Fruit fly (Drosophila melanogaster) whole organism, adult: ENCODE data around the gene CG4594.
A peak's percentile ranks its signal among the peaks of the same experiment; 100 is the strongest.

Experiments used
- CG11617 ChIP-seq: fragments of 200-800 bp; sonication (Bioruptor generic); optimal IDR thresholded peaks from 2 replicates; lab custom pipeline; 2017; ENCODE audit warnings: mild to moderate bottlenecking, missing biosample characterization, missing genetic modification reagents, missing genetic modification characterization
- CG12768 ChIP-seq: fragments of 200-800 bp; sonication (Bioruptor generic); optimal IDR thresholded peaks from 2 replicates; lab custom pipeline; 2017; ENCODE audit warnings: missing biosample characterization, missing genetic modification characterization, mild to moderate bottlenecking, moderate library complexity, missing genetic modification reagents
- CG14711 ChIP-seq: fragments of 200-800 bp; sonication (Bioruptor generic); optimal IDR thresholded peaks from 2 replicates; lab custom pipeline; 2018; ENCODE audit warnings: missing biosample characterization, mild to moderate bottlenecking, missing genetic modification characterization, moderate library complexity
- CG1620 ChIP-seq: fragments of 200-800 bp; sonication (Bioruptor generic); optimal IDR thresholded peaks from 2 replicates; lab custom pipeline; 2016; ENCODE audit warnings: missing biosample characterization, missing genetic modification characterization
- CG33017 ChIP-seq: fragments of 200-800 bp; sonication (Bioruptor generic); optimal IDR thresholded peaks from 2 replicates; lab custom pipeline; 2018; ENCODE audit warnings: missing biosample characterization, mild to moderate bottlenecking, missing genetic modification characterization, moderate library complexity
- CG5204 ChIP-seq: fragments of 200-800 bp; sonication (Bioruptor generic); optimal IDR thresholded peaks from 2 replicates; lab custom pipeline; 2016; ENCODE audit warnings: missing biosample characterization, missing genetic modification characterization
- CG7045 ChIP-seq: fragments of 200-800 bp; sonication (Bioruptor generic); optimal IDR thresholded peaks from 2 replicates; lab custom pipeline; 2017; ENCODE audit warnings: missing biosample characterization, mild to moderate bottlenecking, missing genetic modification characterization
- CG7101 ChIP-seq: fragments of 200-800 bp; sonication (Bioruptor generic); optimal IDR thresholded peaks from 2 replicates; lab custom pipeline; 2018; ENCODE audit warnings: missing biosample characterization, mild to moderate bottlenecking, missing genetic modification characterization, moderate library complexity
- Clk ChIP-seq: fragments of 200-800 bp; sonication (Bioruptor generic); optimal IDR thresholded peaks from 2 replicates; lab custom pipeline; 2017; ENCODE audit warnings: missing biosample characterization, missing genetic modification characterization
- Crg-1 ChIP-seq: fragments of 200-800 bp; sonication (Bioruptor generic); optimal IDR thresholded peaks from 2 replicates; lab custom pipeline; 2016; ENCODE audit warnings: missing biosample characterization, missing genetic modification characterization
- Hr96 ChIP-seq: fragments of 200-800 bp; sonication (Bioruptor generic); optimal IDR thresholded peaks from 2 replicates; lab custom pipeline; 2016; ENCODE audit warnings: missing biosample characterization, missing genetic modification characterization
- Mnt ChIP-seq: fragments of 200-800 bp; sonication (Bioruptor generic); optimal IDR thresholded peaks from 2 replicates; lab custom pipeline; 2016; ENCODE audit warnings: missing biosample characterization, mild to moderate bottlenecking, missing genetic modification characterization
- bab1 ChIP-seq: fragments of 200-800 bp; sonication (Bioruptor generic); optimal IDR thresholded peaks from 3 replicates; lab custom pipeline; 2019; ENCODE audit warnings: missing biosample characterization, mild to moderate bottlenecking, missing genetic modification characterization, moderate library complexity
- cic ChIP-seq: fragments of 200-800 bp; sonication (Bioruptor generic); optimal IDR thresholded peaks from 2 replicates; lab custom pipeline; 2017; ENCODE audit warnings: missing biosample characterization, mild to moderate bottlenecking, missing genetic modification characterization, moderate library complexity
- cnc ChIP-seq, 2 experiments: fragments of >200 bp; optimal IDR thresholded peaks; 2 replicates each; lab custom pipeline; 2017
- kay ChIP-seq: fragments of 200-800 bp; sonication (Bioruptor generic); peaks from one replicate; lab custom pipeline; 2016; ENCODE audit warnings: missing biosample characterization, missing genetic modification characterization, borderline replicate concordance
- ovo ChIP-seq: fragments of 200-800 bp; sonication (Bioruptor generic); optimal IDR thresholded peaks from 2 replicates; lab custom pipeline; 2016; ENCODE audit warnings: missing biosample characterization, missing genetic modification characterization
- pad ChIP-seq: fragments of 200-800 bp; sonication (Bioruptor generic); optimal IDR thresholded peaks from 3 replicates; lab custom pipeline; 2017; ENCODE audit warnings: missing biosample characterization, missing genetic modification characterization, mild to moderate bottlenecking, moderate library complexity, missing genetic modification reagents
- tj ChIP-seq: fragments of 200-800 bp; sonication (Bioruptor generic); optimal IDR thresholded peaks from 3 replicates; lab custom pipeline; 2017; ENCODE audit warnings: missing biosample characterization, mild to moderate bottlenecking, missing genetic modification characterization, moderate library complexity
- toe ChIP-seq: fragments of 200-800 bp; sonication (Bioruptor generic); optimal IDR thresholded peaks from 2 replicates; lab custom pipeline; 2016; ENCODE audit warnings: missing biosample characterization, missing genetic modification characterization

Gene CG4594

DNA sequence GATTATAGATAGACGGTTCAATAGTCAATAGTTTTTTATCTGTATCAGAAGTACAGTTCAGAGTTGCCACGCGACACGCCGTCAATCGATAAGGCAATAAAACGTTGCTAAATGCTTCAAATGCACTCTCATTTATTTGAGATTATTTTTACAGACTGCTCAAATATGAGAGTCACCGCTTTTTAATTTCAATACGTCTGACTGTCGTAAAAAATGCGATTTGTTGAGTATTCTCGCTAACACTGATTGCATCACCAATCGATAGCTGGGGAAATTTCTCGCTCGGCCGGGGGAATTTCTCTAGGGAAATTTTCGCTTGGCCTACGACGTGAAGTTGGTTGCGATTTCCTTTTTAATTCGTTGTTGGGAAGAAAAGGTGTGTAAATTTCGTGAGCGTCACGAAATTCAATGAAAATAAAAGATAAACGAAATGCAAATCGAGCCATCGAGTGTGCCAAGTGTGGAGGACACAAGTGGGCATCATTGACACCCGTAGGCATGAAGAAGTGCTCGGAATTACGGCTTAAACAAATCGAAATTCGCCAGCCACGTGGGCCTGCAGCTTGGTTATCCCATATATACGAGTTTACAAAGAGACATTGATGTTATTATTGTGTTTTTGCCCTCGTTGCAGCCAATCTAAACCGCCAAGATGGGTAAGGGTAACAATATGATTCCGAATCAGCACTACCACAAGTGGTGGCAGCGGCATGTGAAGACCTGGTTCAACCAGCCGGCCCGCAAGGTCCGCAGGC, 47.2 kb downstream of the CG4594 start, which contains the start of the genes Dref and RpL13:
TSS of gene Dref (minus strand) at position 247 of the 755 bp plus-strand sequence.
TSS of gene RpL13 (plus strand) at position 331 of the 755 bp plus-strand sequence.
- TF ChIP-seq CG33017 (tag; lab: Kevin White, UChicago): peak; percentile 91
- peak; percentile 99 for TF ChIP-seq CG14711 (tag; lab: Kevin White, UChicago)
- TF ChIP-seq bab1 (GFP tag; lab: Kevin White, UChicago): peak; percentile 94
- peak; percentile 96 for TF ChIP-seq Hr96 (GFP tag; lab: Kevin White, UChicago)
- peak; percentile 95 for TF ChIP-seq CG7101 (tag; lab: Kevin White, UChicago)
- TF ChIP-seq CG1620: peak; percentile 84
- TF ChIP-seq toe (GFP tag; lab: Kevin White, UChicago): peak; percentile 92
- no peak for TF ChIP-seq kay (GFP tag; lab: Kevin White, UChicago)
- TF ChIP-seq pad (GFP tag; lab: Kevin White, UChicago): peak; percentile 82
- peak; percentile 80 for TF ChIP-seq cic
- TF ChIP-seq ovo: peak; percentile 92
- TF ChIP-seq CG12768 (GFP tag; lab: Kevin White, UChicago): peak; percentile 94
- peak; percentile 76 for TF ChIP-seq Clk (GFP tag; lab: Kevin White, UChicago)
- no peak for TF ChIP-seq cnc (optimal IDR thresholded peaks at IDR 0.05; lab: Kevin White, UChicago)
- peak; percentile 97 for TF ChIP-seq CG11617 (GFP tag; lab: Kevin White, UChicago)
- TF ChIP-seq tj (GFP tag; lab: Kevin White, UChicago): peak; percentile 79
- peak; percentile 96 for TF ChIP-seq Mnt (GFP tag; lab: Kevin White, UChicago)
- peak; percentile 93 for TF ChIP-seq CG7045 (GFP tag; lab: Kevin White, UChicago)
- TF ChIP-seq Crg-1 (GFP tag; lab: Kevin White, UChicago): peak; percentile 89
- no peak for TF ChIP-seq CG5204 (GFP tag; lab: Kevin White, UChicago)

DNA sequence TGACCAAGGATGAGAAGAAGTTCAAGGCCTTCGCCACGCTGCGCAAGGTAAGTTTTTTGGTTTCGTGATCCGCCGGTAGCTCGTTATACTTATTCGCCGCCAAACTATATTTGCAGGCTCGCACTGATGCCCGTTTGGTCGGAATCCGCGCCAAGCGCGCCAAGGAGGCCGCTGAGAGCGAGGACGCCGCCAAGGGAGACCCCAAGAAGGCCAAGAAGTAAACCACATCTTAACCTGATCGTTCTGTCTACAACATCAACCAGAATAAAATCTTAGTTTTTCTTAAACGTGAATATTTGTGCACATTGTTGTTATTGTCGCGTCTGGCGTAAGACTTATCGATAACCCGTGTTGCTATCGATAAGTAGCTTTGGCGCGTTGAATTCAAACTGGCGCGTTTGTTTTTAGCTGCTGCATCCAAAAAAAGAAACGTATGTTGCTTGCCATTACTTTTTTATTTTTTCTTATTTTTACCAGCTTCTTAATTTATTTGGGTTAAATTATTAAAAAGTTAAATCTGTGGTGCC, 48.3 kb downstream of the CG4594 start:
- no peak for TF ChIP-seq CG7101 (tag; lab: Kevin White, UChicago)
- TF ChIP-seq Hr96 (GFP tag; lab: Kevin White, UChicago): no peak
- TF ChIP-seq CG7045 (GFP tag; lab: Kevin White, UChicago): no peak
- no peak for TF ChIP-seq Clk (GFP tag; lab: Kevin White, UChicago)
- TF ChIP-seq ovo: no peak
- TF ChIP-seq CG14711 (tag; lab: Kevin White, UChicago): no peak
- no peak for TF ChIP-seq toe (GFP tag; lab: Kevin White, UChicago)
- TF ChIP-seq cnc (optimal IDR thresholded peaks at IDR 0.05; lab: Kevin White, UChicago): no peak
- no peak for TF ChIP-seq CG33017 (tag; lab: Kevin White, UChicago)
- TF ChIP-seq Crg-1 (GFP tag; lab: Kevin White, UChicago): no peak
- no peak for TF ChIP-seq pad (GFP tag; lab: Kevin White, UChicago)
- no peak for TF ChIP-seq tj (GFP tag; lab: Kevin White, UChicago)
